Fruit fly (Drosophila melanogaster): ENCODE data around the gene CG16721.

DNA sequence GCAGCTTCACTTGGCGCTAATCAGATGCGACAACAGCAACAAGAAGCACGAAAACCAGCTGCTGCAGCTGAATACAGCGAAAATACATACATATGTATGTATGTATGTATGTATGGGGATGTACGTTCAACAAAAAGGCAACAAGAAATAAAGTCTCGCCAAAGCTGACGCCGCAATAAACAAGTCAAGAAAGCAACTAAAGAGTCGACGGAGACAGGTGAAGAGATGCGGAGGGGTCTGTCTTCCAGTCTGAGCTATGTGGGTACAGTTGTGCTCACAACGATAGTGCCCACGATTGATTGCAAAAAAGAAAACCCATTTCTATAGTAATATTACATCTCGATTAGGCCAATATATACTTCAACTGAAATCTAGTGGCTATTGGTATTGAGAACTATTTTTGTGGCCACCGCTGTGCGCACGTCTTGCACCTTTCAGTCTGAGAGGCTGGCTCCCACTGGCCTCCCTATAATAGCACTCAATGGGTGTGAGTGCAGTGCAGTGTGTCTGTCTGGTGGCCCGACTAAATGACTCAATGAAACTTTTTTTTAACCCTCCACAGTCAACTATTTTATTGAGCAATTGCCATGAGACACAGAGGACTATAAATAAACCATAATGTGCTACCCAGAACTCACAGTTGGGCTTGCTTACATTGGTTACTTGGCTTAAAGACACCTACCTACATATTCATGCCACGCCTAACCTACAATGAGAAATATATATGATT lies 16.3 kb downstream of the CG16721 start:
- TF ChIP-seq h (optimal IDR thresholded peaks at IDR 0.05) (no peak), Myc (optimal IDR thresholded peaks at IDR 0.05) (no peak), ttk (optimal IDR thresholded peaks at IDR 0.05) (no peak), psq (optimal IDR thresholded peaks at IDR 0.05) (no peak), Sin3A (optimal IDR thresholded peaks at IDR 0.05) (no peak), insv (optimal IDR thresholded peaks at IDR 0.05) (no peak)

Measured in Kc167 (cell line).